Fruit fly (Drosophila melanogaster): ENCODE data around the gene CG13050.
A peak's percentile ranks its signal among the peaks of the same experiment; 100 is the strongest.

CG13050 gene

DNA sequence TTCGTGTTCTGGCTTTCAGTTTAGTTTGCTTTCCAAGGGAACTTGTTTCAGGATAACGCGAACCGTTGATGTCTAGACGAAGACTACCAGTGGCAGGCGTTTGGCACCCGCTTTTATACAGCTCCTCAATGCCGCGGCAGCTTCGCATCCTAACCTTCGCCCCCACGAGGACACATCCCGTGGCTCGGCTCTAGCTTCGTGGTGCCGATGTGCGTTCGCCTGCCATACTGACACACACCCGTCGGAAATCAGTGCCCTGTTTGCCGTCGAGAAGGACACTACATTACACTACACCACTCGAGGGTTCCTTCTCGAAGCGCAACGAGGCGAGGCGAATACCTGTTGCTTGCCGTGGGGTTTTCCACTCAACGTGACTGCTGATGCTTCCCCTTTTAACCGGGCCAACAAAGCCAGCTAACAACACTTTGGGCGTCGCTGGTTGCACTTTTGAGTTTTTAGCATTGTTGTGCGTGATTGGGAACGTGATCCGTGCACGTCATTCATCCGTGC is 21.9 kb downstream of the CG13050 start, which contains the start of gene CG13054:
Gene CG13054, minus strand, starts transcription at position 74 of the 510 bp plus-strand sequence.
- TF ChIP-seq Hr78 (GFP tag; optimal IDR thresholded peaks at IDR 0.05), result no peak
- no peak for TF ChIP-seq Dif (GFP tag; optimal IDR thresholded peaks at IDR 0.05; ENCODE audit: partially characterized antibody)
- no peak for TF ChIP-seq Abd-B (GFP tag; optimal IDR thresholded peaks at IDR 0.05)

DNA sequence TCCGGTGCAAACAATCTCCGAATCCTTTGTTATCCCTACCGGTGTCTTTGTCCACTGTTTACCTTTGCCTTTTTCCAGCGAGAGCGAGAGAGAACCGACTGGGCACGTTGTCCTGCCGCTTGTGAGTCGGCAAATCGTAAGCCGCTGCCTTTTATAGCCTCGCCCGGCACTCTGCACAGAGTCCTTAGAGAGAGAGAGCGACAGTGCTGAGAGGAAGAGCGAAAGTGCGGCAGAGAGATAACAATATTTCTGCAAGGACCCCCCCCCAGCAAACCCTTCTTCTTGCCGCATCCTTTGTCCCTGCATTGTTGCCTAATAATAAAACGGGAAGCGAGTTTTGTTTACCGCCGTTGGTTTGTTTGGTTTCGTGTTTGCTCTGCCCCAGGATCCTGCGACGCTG is 26.8 kb downstream of the CG13050 start, which contains the start of gene CG13055:
Gene CG13055, minus strand, starts transcription at position 101 of the 400 bp plus-strand sequence.
- TF ChIP-seq HLH106 (tag; optimal IDR thresholded peaks at IDR 0.05), result no peak
- TF ChIP-seq brk (GFP tag; optimal IDR thresholded peaks at IDR 0.05), result no peak
- TF ChIP-seq ey (GFP tag; optimal IDR thresholded peaks at IDR 0.05), result no peak

DNA sequence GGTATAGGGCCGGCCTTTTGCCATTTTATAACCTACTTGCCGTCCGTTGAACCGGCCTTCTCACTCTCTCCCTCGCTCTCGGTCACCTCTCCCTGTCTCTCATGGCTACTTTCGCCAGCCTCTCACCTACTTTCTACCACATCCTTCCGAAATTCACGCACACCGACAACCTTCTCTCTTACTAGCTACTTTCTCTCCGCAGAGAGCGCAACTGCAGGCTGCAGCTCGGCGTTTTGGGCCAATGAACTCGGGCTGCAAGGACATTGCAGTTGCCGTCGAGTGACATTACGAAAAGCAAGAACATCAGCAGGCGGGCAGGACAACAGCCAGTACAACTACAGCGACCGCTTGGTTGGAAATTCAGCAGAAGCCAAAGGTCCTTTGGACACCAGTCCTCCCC is 37.8 kb downstream of the CG13050 start:
- TF ChIP-seq pan (optimal IDR thresholded peaks at IDR 0.05), result no peak
- TF ChIP-seq Hr78 (GFP tag; optimal IDR thresholded peaks at IDR 0.05), result no peak
- TF ChIP-seq usp (GFP tag; optimal IDR thresholded peaks at IDR 0.05), result no peak
- TF ChIP-seq Jra (GFP tag; optimal IDR thresholded peaks at IDR 0.05), result no peak
- no peak for TF ChIP-seq OdsH (GFP tag; optimal IDR thresholded peaks at IDR 0.05)
- no peak for TF ChIP-seq jim (GFP tag; optimal IDR thresholded peaks at IDR 0.05)
- TF ChIP-seq tai (GFP tag; optimal IDR thresholded peaks at IDR 0.05), result no peak
- no peak for TF ChIP-seq sage (GFP tag; optimal IDR thresholded peaks at IDR 0.05)
- TF ChIP-seq Dfd (GFP tag; optimal IDR thresholded peaks at IDR 0.05), result no peak
- TF ChIP-seq CG32264 (GFP tag; optimal IDR thresholded peaks at IDR 0.05), result no peak
- no peak for TF ChIP-seq Rel (GFP tag; optimal IDR thresholded peaks at IDR 0.05)
- no peak for TF ChIP-seq Rel (tag; optimal IDR thresholded peaks at IDR 0.05)
- no peak for TF ChIP-seq HLH106 (tag; optimal IDR thresholded peaks at IDR 0.05)
- TF ChIP-seq rgr (GFP tag; optimal IDR thresholded peaks at IDR 0.05), result no peak
- no peak for TF ChIP-seq h (GFP tag; optimal IDR thresholded peaks at IDR 0.05)
- no peak for TF ChIP-seq lola (GFP tag; optimal IDR thresholded peaks at IDR 0.05)
- TF ChIP-seq CrebA (GFP tag; optimal IDR thresholded peaks at IDR 0.05; ENCODE audit: borderline replicate concordance), result no peak
- TF ChIP-seq sv (GFP tag; optimal IDR thresholded peaks at IDR 0.05), result no peak
- TF ChIP-seq woc (GFP tag; optimal IDR thresholded peaks at IDR 0.05), result no peak
- TF ChIP-seq GATAd (GFP tag; optimal IDR thresholded peaks at IDR 0.05), result no peak
- TF ChIP-seq dl (GFP tag; optimal IDR thresholded peaks at IDR 0.05; ENCODE audit: insufficient read depth in 1 of 2, partially characterized antibody in 2 of 2), result no peak

DNA sequence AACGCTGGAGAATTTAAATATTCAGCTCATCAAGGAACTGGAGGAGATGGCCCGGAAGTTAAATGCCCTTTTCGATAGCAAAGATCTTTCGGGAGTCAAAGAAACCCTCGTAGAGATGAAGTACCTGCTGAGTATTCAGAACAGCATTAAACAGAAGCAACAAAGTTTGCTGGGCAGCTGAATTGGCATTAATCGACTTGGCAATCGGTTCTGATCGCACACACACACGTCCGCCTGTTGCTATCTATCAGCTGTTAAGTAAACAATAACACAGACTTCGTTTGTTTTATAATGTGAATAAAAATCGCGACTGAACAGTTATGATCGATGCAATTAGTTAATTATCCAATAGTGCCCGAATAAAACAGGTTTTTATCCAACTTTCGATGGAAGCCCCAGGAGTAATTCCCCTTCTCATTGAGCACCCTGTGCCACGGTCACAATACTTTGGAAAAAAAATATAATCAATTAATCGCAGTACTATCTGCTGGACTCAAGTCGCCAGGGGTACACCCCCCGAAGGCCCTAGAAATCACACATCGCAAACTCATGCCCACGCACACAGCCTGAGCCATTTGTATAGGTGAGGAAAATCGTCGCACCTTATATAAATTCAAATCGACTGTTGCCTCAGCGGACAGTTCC is 45.1 kb downstream of the CG13050 start:
- TF ChIP-seq rgr (GFP tag; optimal IDR thresholded peaks at IDR 0.05), result peak; percentile 21
- TF ChIP-seq h (GFP tag; optimal IDR thresholded peaks at IDR 0.05), result peak; percentile 32
- TF ChIP-seq Rel (GFP tag; optimal IDR thresholded peaks at IDR 0.05), result no peak
- TF ChIP-seq Rel (tag; optimal IDR thresholded peaks at IDR 0.05), result peak; percentile 96
- TF ChIP-seq CrebA (GFP tag; optimal IDR thresholded peaks at IDR 0.05; ENCODE audit: borderline replicate concordance), result no peak
- no peak for TF ChIP-seq brk (GFP tag; optimal IDR thresholded peaks at IDR 0.05)

DNA sequence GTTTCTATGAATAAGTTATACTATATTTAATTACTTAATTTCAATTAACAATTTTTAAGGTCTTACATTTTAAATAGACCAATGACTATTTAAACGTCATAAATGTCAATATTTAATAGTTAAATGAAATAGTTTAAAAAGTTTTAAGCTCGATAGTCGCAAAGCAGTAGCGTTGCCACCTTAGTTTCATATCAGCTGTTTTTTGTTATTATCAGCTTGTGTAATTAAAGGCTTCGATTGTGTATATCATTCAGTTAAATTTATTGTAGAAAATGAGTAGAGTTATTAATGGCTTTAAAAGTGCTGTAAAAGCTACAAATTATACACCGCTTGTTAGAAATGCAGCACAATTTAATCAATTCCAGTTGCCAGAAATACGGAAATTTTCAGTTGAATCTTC is 46.1 kb downstream of the CG13050 start, which contains the start of gene Hsc20:
Gene Hsc20, plus strand, starts transcription at position 204 of the 400 bp plus-strand sequence.
- TF ChIP-seq Mio (GFP tag; optimal IDR thresholded peaks at IDR 0.05) (no peak), brk (GFP tag; optimal IDR thresholded peaks at IDR 0.05) (no peak), ey (GFP tag; optimal IDR thresholded peaks at IDR 0.05) (no peak), CG9705 (GFP tag; optimal IDR thresholded peaks at IDR 0.05) (no peak), Rel (GFP tag; optimal IDR thresholded peaks at IDR 0.05) (no peak), Rel (tag; optimal IDR thresholded peaks at IDR 0.05) (no peak), CG32264 (GFP tag; optimal IDR thresholded peaks at IDR 0.05) (no peak), Myc (optimal IDR thresholded peaks at IDR 0.05) (no peak), sv (GFP tag; optimal IDR thresholded peaks at IDR 0.05) (no peak), N (GFP tag; optimal IDR thresholded peaks at IDR 0.05) (no peak), usp (GFP tag; optimal IDR thresholded peaks at IDR 0.05) (no peak), h (GFP tag; optimal IDR thresholded peaks at IDR 0.05) (no peak), HLH106 (tag; optimal IDR thresholded peaks at IDR 0.05) (no peak), dl (GFP tag; optimal IDR thresholded peaks at IDR 0.05; ENCODE audit: insufficient read depth in 1 of 2, partially characterized antibody in 2 of 2) (no peak), woc (GFP tag; optimal IDR thresholded peaks at IDR 0.05) (no peak), OdsH (GFP tag; optimal IDR thresholded peaks at IDR 0.05) (no peak)

DNA sequence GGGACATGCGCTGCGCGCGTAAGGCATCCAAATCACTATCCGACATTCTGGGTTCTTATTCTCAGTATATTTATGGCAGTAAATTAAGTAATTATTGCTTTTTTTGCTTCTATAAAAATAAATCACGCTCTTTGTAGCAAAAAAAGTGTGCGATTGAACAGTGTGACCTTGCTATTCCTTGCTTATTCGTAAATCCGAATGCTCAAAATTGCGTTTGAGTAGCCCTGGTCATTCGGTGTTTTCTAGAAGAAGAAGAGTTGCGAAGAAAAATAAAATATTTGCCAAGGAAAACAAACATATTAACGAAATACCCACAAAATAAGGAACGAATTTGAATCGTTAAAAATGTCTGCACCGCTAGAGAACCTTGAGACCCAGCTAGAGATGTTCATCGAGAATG is 47.2 kb downstream of the CG13050 start, which contains the start of the genes PDCD-5 and MED10:
Gene PDCD-5, minus strand, starts transcription at position 182 of the 400 bp plus-strand sequence.
Gene MED10, plus strand, starts transcription at position 228 of the 400 bp plus-strand sequence.
- TF ChIP-seq CG9705 (GFP tag; optimal IDR thresholded peaks at IDR 0.05) (no peak), N (GFP tag; optimal IDR thresholded peaks at IDR 0.05) (no peak), CG32264 (GFP tag; optimal IDR thresholded peaks at IDR 0.05) (no peak), Vsx2 (GFP tag; optimal IDR thresholded peaks at IDR 0.05; ENCODE audit: partially characterized antibody) (no peak), Mio (GFP tag; optimal IDR thresholded peaks at IDR 0.05) (no peak), foxo (GFP tag; optimal IDR thresholded peaks at IDR 0.05) (no peak), usp (GFP tag; optimal IDR thresholded peaks at IDR 0.05) (no peak), jim (GFP tag; optimal IDR thresholded peaks at IDR 0.05) (no peak), dmrt93B (GFP tag; optimal IDR thresholded peaks at IDR 0.05) (no peak), Hr83 (GFP tag; optimal IDR thresholded peaks at IDR 0.05; ENCODE audit: poor library complexity, severe bottlenecking) (peak; percentile 30), Hnf4 (GFP tag; optimal IDR thresholded peaks at IDR 0.05) (no peak), h (GFP tag; optimal IDR thresholded peaks at IDR 0.05) (no peak), Rel (GFP tag; optimal IDR thresholded peaks at IDR 0.05) (no peak), Rel (tag; optimal IDR thresholded peaks at IDR 0.05) (peak; percentile 65), dl (GFP tag; optimal IDR thresholded peaks at IDR 0.05; ENCODE audit: insufficient read depth in 1 of 2, partially characterized antibody in 2 of 2) (no peak), ey (GFP tag; optimal IDR thresholded peaks at IDR 0.05) (no peak), brk (GFP tag; optimal IDR thresholded peaks at IDR 0.05) (no peak), Hr78 (GFP tag; optimal IDR thresholded peaks at IDR 0.05) (no peak), woc (GFP tag; optimal IDR thresholded peaks at IDR 0.05) (no peak), Sp1 (GFP tag; optimal IDR thresholded peaks at IDR 0.05) (peak; percentile 39), HLH106 (tag; optimal IDR thresholded peaks at IDR 0.05) (peak; percentile 39), GATAd (GFP tag; optimal IDR thresholded peaks at IDR 0.05) (no peak), sage (GFP tag; optimal IDR thresholded peaks at IDR 0.05) (no peak)

Measured in whole organism, wandering third instar larva.